Worm (Caenorhabditis elegans): ENCODE measurements around the gene daf-2.

Gene daf-2

DNA sequence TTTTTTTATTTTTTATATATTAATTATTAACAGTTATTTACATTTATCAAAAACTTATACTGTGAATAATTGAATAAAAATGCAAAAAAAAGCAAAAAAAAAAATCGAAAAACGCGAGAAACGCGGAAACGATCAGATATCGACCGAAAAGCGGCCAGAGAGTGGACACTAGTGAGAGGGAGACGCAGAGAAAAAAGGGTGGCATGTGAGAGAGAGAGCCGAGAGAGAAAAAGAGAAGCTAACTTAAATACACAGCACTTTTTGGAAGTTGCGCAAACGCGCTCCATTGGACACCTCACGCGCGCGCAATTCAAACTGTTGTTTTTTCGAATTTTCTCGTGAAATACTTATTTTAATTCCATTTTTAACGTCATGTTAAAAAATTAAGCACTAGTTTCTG, 74.2 kb downstream of the daf-2 start (continued):
- TF ChIP-seq sma-9 (GFP tag; optimal IDR thresholded peaks at IDR 0.05) = peak; percentile 84
- no peak for TF ChIP-seq sma-9 (tag; optimal IDR thresholded peaks at IDR 0.05)
- TF ChIP-seq lin-13 (GFP tag; optimal IDR thresholded peaks at IDR 0.05) = peak; percentile 91

DNA sequence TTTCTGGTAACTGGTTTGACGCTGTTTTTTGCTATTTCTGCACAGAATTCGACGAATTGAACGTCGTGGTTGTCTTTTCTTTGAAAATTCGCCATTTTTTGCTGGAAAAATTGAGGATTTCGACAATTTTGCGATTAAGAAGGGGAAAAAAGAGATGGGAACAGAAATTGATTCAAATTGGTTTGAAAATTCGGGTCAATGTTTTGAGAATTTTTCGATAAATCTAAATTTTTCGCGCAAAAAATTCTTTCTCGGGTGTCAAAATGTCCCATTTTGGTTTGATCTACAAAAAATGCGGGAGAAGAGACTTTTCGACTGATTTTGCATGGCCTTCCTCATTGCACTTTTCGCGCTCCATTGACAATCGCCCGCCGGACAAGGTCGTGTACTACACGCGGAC, 75.1 kb downstream of the daf-2 start, which contains the start of gene H05C05.2:
Gene H05C05.2, minus strand, starts transcription at position 101 of the 400 bp plus-strand sequence.
- TF ChIP-seq alr-1 (tag; optimal IDR thresholded peaks at IDR 0.05) (no peak), nhr-129 (tag; optimal IDR thresholded peaks at IDR 0.05) (no peak), egl-27 (tag; optimal IDR thresholded peaks at IDR 0.05) (no peak), unc-39 (tag; optimal IDR thresholded peaks at IDR 0.05) (no peak), ztf-1 (GFP tag; conservative IDR thresholded peaks at IDR 0.05) (no peak), ztf-11 (tag; optimal IDR thresholded peaks at IDR 0.05) (no peak), gmeb-1 (tag; optimal IDR thresholded peaks at IDR 0.05) (no peak), skn-1 (tag; optimal IDR thresholded peaks at IDR 0.05) (no peak), aly-2 (tag; optimal IDR thresholded peaks at IDR 0.05) (no peak), mbf-1 (tag; optimal IDR thresholded peaks at IDR 0.05) (no peak), nhr-23 (tag; optimal IDR thresholded peaks at IDR 0.05) (no peak)

DNA sequence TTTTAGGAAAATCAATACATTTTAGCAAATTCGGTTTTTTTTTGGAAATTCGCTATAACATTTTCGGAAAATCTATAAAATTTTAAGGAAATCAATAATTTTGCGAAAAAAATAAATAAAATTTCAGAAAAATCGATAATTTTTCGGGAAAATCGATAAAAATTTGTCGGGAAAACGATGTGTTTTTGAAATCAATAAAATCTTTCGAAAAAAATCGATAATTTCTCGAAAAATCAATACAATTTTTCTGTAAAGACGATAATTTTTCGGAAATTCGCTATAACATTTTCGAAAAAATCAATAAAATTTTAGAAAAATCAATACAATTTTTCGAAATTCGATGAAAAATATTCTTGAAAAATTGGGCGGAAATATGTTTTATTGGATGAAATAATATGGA, 78.8 kb downstream of the daf-2 start:
- TF ChIP-seq aly-2 (tag; optimal IDR thresholded peaks at IDR 0.05) (no peak), peb-1 (tag; optimal IDR thresholded peaks at IDR 0.05) (no peak)

ce11 chrIII:2952437-2952836, 88.2 kb downstream of the daf-2 start:
- TF ChIP-seq nhr-11 (tag; optimal IDR thresholded peaks at IDR 0.05) (no peak), gmeb-1 (tag; optimal IDR thresholded peaks at IDR 0.05) (no peak), lsy-2 (tag; optimal IDR thresholded peaks at IDR 0.05) (no peak), aly-2 (tag; optimal IDR thresholded peaks at IDR 0.05) (no peak), mab-5 (tag; optimal IDR thresholded peaks at IDR 0.05) (no peak), ceh-16 (tag; optimal IDR thresholded peaks at IDR 0.05) (no peak), snpc-4 (tag; optimal IDR thresholded peaks at IDR 0.05) (no peak), R02D3.7 (tag; optimal IDR thresholded peaks at IDR 0.05) (no peak), blmp-1 (tag; optimal IDR thresholded peaks at IDR 0.05; ENCODE audit: insufficient read depth) (no peak), nhr-77 (tag; optimal IDR thresholded peaks at IDR 0.05) (no peak), sma-9 (GFP tag; optimal IDR thresholded peaks at IDR 0.05) (no peak), sma-9 (tag; optimal IDR thresholded peaks at IDR 0.05) (no peak), sma-3 (GFP tag; optimal IDR thresholded peaks at IDR 0.05) (no peak), unc-39 (tag; optimal IDR thresholded peaks at IDR 0.05) (no peak), unc-55 (GFP tag; optimal IDR thresholded peaks at IDR 0.05) (no peak), nhr-10 (tag; optimal IDR thresholded peaks at IDR 0.05) (no peak)

ce11 chrIII:2948310-2948961, 92.2 kb downstream of the daf-2 start:
- TF ChIP-seq sma-9 (GFP tag; optimal IDR thresholded peaks at IDR 0.05) (peak; percentile 37), sma-9 (tag; optimal IDR thresholded peaks at IDR 0.05) (no peak), nhr-129 (tag; optimal IDR thresholded peaks at IDR 0.05) (peak; percentile 76), unc-55 (GFP tag; optimal IDR thresholded peaks at IDR 0.05) (peak; percentile 44), sem-4 (tag; optimal IDR thresholded peaks at IDR 0.05) (peak; percentile 6), F13H6.1 (tag; optimal IDR thresholded peaks at IDR 0.05) (peak; percentile 35), ceh-82 (tag; optimal IDR thresholded peaks at IDR 0.05) (no peak), fos-1 (tag; optimal IDR thresholded peaks at IDR 0.05) (peak; percentile 65), egl-27 (tag; optimal IDR thresholded peaks at IDR 0.05) (no peak), crh-2 (tag; optimal IDR thresholded peaks at IDR 0.05) (peak; percentile 86), alr-1 (tag; optimal IDR thresholded peaks at IDR 0.05) (no peak), nhr-11 (tag; optimal IDR thresholded peaks at IDR 0.05) (no peak), C34F6.9 (tag; optimal IDR thresholded peaks at IDR 0.05) (peak; percentile 2), blmp-1 (tag; optimal IDR thresholded peaks at IDR 0.05; ENCODE audit: insufficient read depth) (peak; percentile 64), lsy-2 (tag; optimal IDR thresholded peaks at IDR 0.05) (peak in 1 of 2 experiments; percentile 12), nhr-25 (tag; optimal IDR thresholded peaks at IDR 0.05) (peak; percentile 62)

DNA sequence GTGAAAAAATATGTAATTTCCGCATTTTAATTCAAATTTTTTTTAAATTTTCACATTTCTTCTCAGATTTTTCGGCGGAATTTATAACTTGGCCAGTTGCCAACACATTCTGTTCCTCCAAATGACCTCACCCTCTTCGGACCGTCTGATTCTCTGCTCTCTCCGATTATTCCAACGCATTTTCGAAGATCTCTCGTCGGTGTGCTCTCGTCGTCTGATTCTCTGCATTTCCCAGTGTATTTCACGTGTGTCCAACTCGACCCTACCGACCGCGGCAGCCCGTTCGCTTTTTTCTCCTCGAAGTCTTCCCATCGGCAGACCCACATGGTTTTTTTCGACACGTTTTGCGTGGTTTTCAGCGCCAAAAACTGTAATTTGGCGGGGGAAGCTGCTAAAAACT, 93.4 kb downstream of the daf-2 start:
- TF ChIP-seq nhr-25 (tag; optimal IDR thresholded peaks at IDR 0.05) = peak; percentile 32
- TF ChIP-seq zag-1 (tag; optimal IDR thresholded peaks at IDR 0.05) = no peak
- TF ChIP-seq C34F6.9 (tag; optimal IDR thresholded peaks at IDR 0.05) = peak; percentile 53
- TF ChIP-seq sma-9 (GFP tag; optimal IDR thresholded peaks at IDR 0.05) = peak; percentile 28
- TF ChIP-seq sma-9 (tag; optimal IDR thresholded peaks at IDR 0.05) = no peak
- TF ChIP-seq lsy-2 (tag; optimal IDR thresholded peaks at IDR 0.05) = peak in 1 of 2 experiments; percentile 50
- TF ChIP-seq mdl-1 (tag; optimal IDR thresholded peaks at IDR 0.05) = peak; percentile 2 to 10
- peak; percentile 12 for TF ChIP-seq ceh-16 (tag; optimal IDR thresholded peaks at IDR 0.05)
- no peak for TF ChIP-seq elt-1 (tag; optimal IDR thresholded peaks at IDR 0.05)
- no peak for TF ChIP-seq unc-62 (GFP tag; optimal IDR thresholded peaks at IDR 0.05)
- TF ChIP-seq elt-3 (tag; optimal IDR thresholded peaks at IDR 0.05) = no peak
- no peak for TF ChIP-seq ztf-4 (tag; optimal IDR thresholded peaks at IDR 0.05)
- peak; percentile 22 for TF ChIP-seq unc-55 (GFP tag; optimal IDR thresholded peaks at IDR 0.05)
- no peak for TF ChIP-seq ztf-1 (GFP tag; conservative IDR thresholded peaks at IDR 0.05)
- peak; percentile 38 for TF ChIP-seq F13H6.1 (tag; optimal IDR thresholded peaks at IDR 0.05)

Measured in whole organism, L2 larva.